Worm (Caenorhabditis elegans) whole organism, mixed stage, embryonic: ENCODE data around the gene cdr-1.

Source experiments
- ces-1 ChIP-seq: fragments of 150-350 bp; optimal IDR thresholded peaks from 2 replicates; lab custom pipeline; 2014; ENCODE audit warnings: missing biosample characterization, missing genetic modification reagents, missing genetic modification characterization
- mep-1 ChIP-seq: fragments of 150-350 bp; optimal IDR thresholded peaks from 2 replicates; lab custom pipeline; 2017; ENCODE audit warnings: missing biosample characterization, missing genetic modification reagents, missing genetic modification characterization, inconsistent platforms
- nhr-12 ChIP-seq: fragments of 150-350 bp; optimal IDR thresholded peaks from 2 replicates; lab custom pipeline; 2014; ENCODE audit warnings: missing biosample characterization, missing genetic modification characterization
- nhr-237 ChIP-seq: fragments of 150-350 bp; optimal IDR thresholded peaks from 2 replicates; lab custom pipeline; 2014; ENCODE audit warnings: missing biosample characterization, missing genetic modification characterization
- nhr-76 ChIP-seq: sonication (generic microtip); optimal IDR thresholded peaks from 2 replicates; lab custom pipeline; 2017; ENCODE audit warnings: missing biosample characterization, missing genetic modification characterization
- snpc-4 ChIP-seq: fragments of 150-350 bp; optimal IDR thresholded peaks from 2 replicates; lab custom pipeline; 2014; ENCODE audit warnings: missing biosample characterization, missing genetic modification characterization
- unc-62 ChIP-seq: fragments of 150-350 bp; optimal IDR thresholded peaks from 2 replicates; lab custom pipeline; 2014; ENCODE audit warnings: missing biosample characterization, missing genetic modification reagents, missing genetic modification characterization

DNA sequence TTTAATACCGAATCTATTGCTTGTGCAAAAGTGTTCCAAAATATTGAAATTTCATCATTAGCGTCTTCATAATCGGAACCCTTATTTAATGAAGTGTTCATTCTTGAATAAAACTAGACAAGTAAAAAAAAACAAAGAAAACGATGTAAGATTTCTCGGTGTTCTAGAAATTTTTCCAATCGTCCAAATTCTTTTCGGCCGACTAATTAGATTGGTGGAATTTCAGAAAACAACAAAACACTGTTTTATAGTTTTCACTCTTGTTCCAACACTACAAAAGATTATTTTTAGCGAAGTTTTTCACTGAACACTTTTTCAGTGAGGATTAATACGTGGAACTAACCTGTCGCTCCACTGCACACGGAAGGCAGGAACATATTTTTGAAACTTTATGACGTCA is 31.7 kb downstream of the cdr-1 start, which contains the start of gene srw-56:
- no peak for TF ChIP-seq nhr-237 (tag; lab: Kevin White, UChicago)
- TF ChIP-seq nhr-12 (tag; lab: Kevin White, UChicago): no peak
- TF ChIP-seq unc-62 (GFP tag; lab: Kevin White, UChicago): no peak
- no peak for TF ChIP-seq mep-1 (tag; lab: Kevin White, UChicago)
- no peak for TF ChIP-seq ces-1 (GFP tag; lab: Kevin White, UChicago)
- no peak for TF ChIP-seq snpc-4 (tag; lab: Kevin White, UChicago)
- TF ChIP-seq nhr-76 (tag; lab: Kevin White, UChicago): no peak
